Fruit fly (Drosophila melanogaster) whole organism, embryonic: ENCODE results near the gene Plzf.
A peak's percentile ranks its signal among the peaks of the same experiment; 100 is the strongest.

Source experiments
- ATbp ChIP-seq: fragments of 200-800 bp; sonication (Bioruptor generic); optimal IDR thresholded peaks from 2 replicates; lab custom pipeline; 2017; ENCODE audit warnings: missing biosample characterization, mild to moderate bottlenecking, missing genetic modification characterization, missing genetic modification reagents
- Aef1 ChIP-seq: fragments of 200-800 bp; sonication (Bioruptor generic); IDR thresholded peaks from 3 replicates; pipeline ENCODE4 v1.3.6; 2022; ENCODE audit warnings: missing biosample characterization, missing genetic modification characterization
- B-H1 ChIP-seq: fragments of 200-800 bp; sonication (Bioruptor generic); IDR thresholded peaks from 3 replicates; pipeline ENCODE4 v1.3.6; 2022; ENCODE audit warnings: missing biosample characterization, missing genetic modification characterization
- BEAF-32 ChIP-seq: fragments of 200-800 bp; sonication (Bioruptor generic); optimal IDR thresholded peaks from 3 replicates; lab custom pipeline; 2017; ENCODE audit warnings: missing biosample characterization, missing genetic modification characterization, mild to moderate bottlenecking, moderate library complexity, missing genetic modification reagents
- CG10321 ChIP-seq: fragments of 200-800 bp; sonication (Bioruptor generic); IDR thresholded peaks from 2 replicates; pipeline ENCODE4 v1.3.6; 2022; ENCODE audit warnings: missing biosample characterization, missing genetic modification characterization
- CG11560 ChIP-seq: fragments of 200-800 bp; sonication (Bioruptor generic); IDR thresholded peaks from 3 replicates; pipeline ENCODE4 v1.3.6; 2022; ENCODE audit warnings: missing biosample characterization, missing genetic modification characterization
- CG12299 ChIP-seq: fragments of 200-800 bp; sonication (Bioruptor generic); optimal IDR thresholded peaks from 2 replicates; lab custom pipeline; 2018; ENCODE audit warnings: missing biosample characterization, mild to moderate bottlenecking, missing genetic modification characterization
- CG14860 ChIP-seq: fragments of 200-800 bp; sonication (Bioruptor generic); IDR thresholded peaks from 3 replicates; pipeline ENCODE4 v1.3.6; 2022; ENCODE audit warnings: missing biosample characterization, missing genetic modification characterization; ENCODE audit not compliant: partially characterized antibody
- CG1602 ChIP-seq: fragments of 200-800 bp; sonication (Bioruptor generic); optimal IDR thresholded peaks from 3 replicates; lab custom pipeline; 2016; ENCODE audit warnings: missing biosample characterization, missing genetic modification characterization
- CG16813 ChIP-seq: fragments of 200-800 bp; sonication (Bioruptor generic); IDR thresholded peaks from 3 replicates; pipeline ENCODE4 v1.3.6; 2022; ENCODE audit warnings: missing biosample characterization, missing genetic modification characterization; ENCODE audit not compliant: partially characterized antibody
- CG5953 ChIP-seq: fragments of 200-800 bp; sonication (Bioruptor generic); IDR thresholded peaks from 2 replicates; pipeline ENCODE4 v1.3.6; 2022; ENCODE audit warnings: missing biosample characterization, missing genetic modification characterization
- CG7786 ChIP-seq: fragments of 200-800 bp; sonication (Bioruptor generic); optimal IDR thresholded peaks from 2 replicates; lab custom pipeline; 2016; ENCODE audit warnings: missing biosample characterization, missing genetic modification characterization
- CG8944 ChIP-seq: fragments of 200-800 bp; sonication (Bioruptor generic); optimal IDR thresholded peaks from 3 replicates; lab custom pipeline; 2016; ENCODE audit warnings: missing biosample characterization, missing genetic modification characterization
- CG9215 ChIP-seq: fragments of 200-800 bp; sonication (Bioruptor generic); IDR thresholded peaks from 2 replicates; pipeline ENCODE4 v1.3.6; 2022; ENCODE audit warnings: missing biosample characterization, missing genetic modification characterization
- Chrac-16 ChIP-seq: fragments of 200-800 bp; sonication (Bioruptor generic); optimal IDR thresholded peaks from 3 replicates; lab custom pipeline; 2016; ENCODE audit warnings: missing biosample characterization, missing genetic modification characterization
- Dek ChIP-seq: fragments of 200-800 bp; sonication (Bioruptor generic); optimal IDR thresholded peaks from 3 replicates; lab custom pipeline; 2019; ENCODE audit warnings: missing biosample characterization, mild to moderate bottlenecking, missing genetic modification characterization, moderate library complexity
- Dip3 ChIP-seq: fragments of 200-800 bp; sonication (Bioruptor generic); optimal IDR thresholded peaks from 3 replicates; lab custom pipeline; 2016; ENCODE audit warnings: missing biosample characterization, missing genetic modification characterization
- Doc2 ChIP-seq: fragments of 200-800 bp; sonication (Bioruptor generic); IDR thresholded peaks from 2 replicates; pipeline ENCODE4 v1.3.6; 2022; ENCODE audit warnings: missing biosample characterization, missing genetic modification characterization
- HmgZ ChIP-seq: fragments of 200-800 bp; sonication (Bioruptor generic); optimal IDR thresholded peaks from 2 replicates; lab custom pipeline; 2018; ENCODE audit warnings: missing biosample characterization, mild to moderate bottlenecking, missing genetic modification characterization
- Kr ChIP-seq: fragments of 200-800 bp; sonication (Bioruptor generic); optimal IDR thresholded peaks from 2 replicates; lab custom pipeline; 2017; ENCODE audit warnings: missing biosample characterization, mild to moderate bottlenecking, missing genetic modification characterization
- Nf-YC ChIP-seq: fragments of 200-800 bp; optimal IDR thresholded peaks from 3 replicates; lab custom pipeline; 2019; ENCODE audit warnings: missing biosample characterization, mild to moderate bottlenecking, missing genetic modification characterization, moderate library complexity
- PHDP ChIP-seq: fragments of 200-800 bp; sonication (Bioruptor generic); optimal IDR thresholded peaks from 3 replicates; lab custom pipeline; 2018; ENCODE audit warnings: missing biosample characterization, mild to moderate bottlenecking, missing genetic modification characterization, moderate library complexity
- Ptx1 ChIP-seq: fragments of 200-800 bp; sonication (Bioruptor generic); IDR thresholded peaks from 2 replicates; pipeline ENCODE4 v1.3.6; 2022; ENCODE audit warnings: missing biosample characterization, missing genetic modification characterization
- Scr ChIP-seq: fragments of 200-800 bp; sonication (Bioruptor generic); IDR thresholded peaks from 2 replicates; pipeline ENCODE4 v1.3.6; 2022; ENCODE audit warnings: missing biosample characterization, missing genetic modification characterization; ENCODE audit not compliant: partially characterized antibody
- Side ChIP-seq: fragments of 200-800 bp; sonication (Bioruptor generic); optimal IDR thresholded peaks from 2 replicates; lab custom pipeline; 2016; ENCODE audit warnings: missing biosample characterization, missing genetic modification characterization
- Taf1 ChIP-seq: fragments of 200-800 bp; sonication (Bioruptor generic); IDR thresholded peaks from 2 replicates; pipeline ENCODE4 v1.3.6; 2022; ENCODE audit warnings: missing biosample characterization, missing genetic modification characterization
- Xbp1 ChIP-seq: fragments of 200-800 bp; sonication (Bioruptor generic); optimal IDR thresholded peaks from 3 replicates; lab custom pipeline; 2016; ENCODE audit warnings: missing biosample characterization, mild to moderate bottlenecking, missing genetic modification characterization
- bcd ChIP-seq: fragments of 200-800 bp; sonication (Bioruptor generic); optimal IDR thresholded peaks from 2 replicates; lab custom pipeline; 2017; ENCODE audit warnings: missing biosample characterization, mild to moderate bottlenecking, missing genetic modification characterization
- exex ChIP-seq: fragments of 200-800 bp; sonication (Bioruptor generic); optimal IDR thresholded peaks from 4 replicates; lab custom pipeline; 2018; ENCODE audit warnings: missing biosample characterization, mild to moderate bottlenecking, missing genetic modification characterization, moderate library complexity
- gce ChIP-seq: fragments of 200-800 bp; sonication (Bioruptor generic); IDR thresholded peaks from 3 replicates; pipeline ENCODE4 v1.3.6; 2022; ENCODE audit warnings: missing biosample characterization, missing genetic modification characterization
- grau ChIP-seq: fragments of 200-800 bp; optimal IDR thresholded peaks from 3 replicates; lab custom pipeline; 2019; ENCODE audit warnings: missing biosample characterization, mild to moderate bottlenecking, missing genetic modification characterization, moderate library complexity
- grn ChIP-seq: fragments of 200-800 bp; sonication (Bioruptor generic); optimal IDR thresholded peaks from 3 replicates; lab custom pipeline; 2017; ENCODE audit warnings: missing biosample characterization, missing genetic modification characterization
- gro ChIP-seq: fragments of 200-800 bp; sonication (Bioruptor generic); optimal IDR thresholded peaks from 2 replicates; lab custom pipeline; 2016; ENCODE audit warnings: missing biosample characterization, missing genetic modification characterization
- h ChIP-seq: fragments of >200 bp; optimal IDR thresholded peaks from 2 replicates; lab custom pipeline; 2017
- hb ChIP-seq: fragments of 200-800 bp; sonication (Bioruptor generic); IDR thresholded peaks from 3 replicates; pipeline ENCODE4 v1.3.6; 2022; ENCODE audit warnings: missing biosample characterization, missing genetic modification characterization; ENCODE audit not compliant: partially characterized antibody
- hth ChIP-seq: fragments of >200 bp; optimal IDR thresholded peaks from 2 replicates; lab custom pipeline; 2017; ENCODE audit warnings: inconsistent platforms
- inv ChIP-seq: fragments of 200-800 bp; sonication (Bioruptor generic); IDR thresholded peaks from 2 replicates; pipeline ENCODE4 v1.3.6; 2022; ENCODE audit warnings: missing biosample characterization, missing genetic modification characterization; ENCODE audit not compliant: partially characterized antibody
- jing ChIP-seq: fragments of 200-800 bp; sonication (Bioruptor generic); optimal IDR thresholded peaks from 2 replicates; lab custom pipeline; 2018; ENCODE audit warnings: missing biosample characterization, mild to moderate bottlenecking, missing genetic modification characterization
- jumu ChIP-seq: fragments of 200-800 bp; sonication (Bioruptor generic); optimal IDR thresholded peaks from 3 replicates; lab custom pipeline; 2016; ENCODE audit warnings: missing biosample characterization, missing genetic modification characterization
- knrl ChIP-seq: fragments of 200-800 bp; sonication (Bioruptor generic); IDR thresholded peaks from 3 replicates; pipeline ENCODE4 v1.3.6; 2022; ENCODE audit warnings: missing biosample characterization, missing genetic modification characterization; ENCODE audit not compliant: partially characterized antibody
- lmd ChIP-seq: fragments of 200-800 bp; sonication (Bioruptor generic); IDR thresholded peaks from 2 replicates; pipeline ENCODE4 v1.3.6; 2022; ENCODE audit warnings: missing biosample characterization, missing genetic modification characterization
- lov ChIP-seq, 2 experiments: fragments of 200-800 bp in 1 of 2; fragments of >200 bp in 1 of 2; sonication (Bioruptor generic) in 1 of 2; IDR thresholded peaks in 1 of 2; optimal IDR thresholded peaks in 1 of 2; 2 replicates in 1 of 2; 3 replicates in 1 of 2; pipeline versions ENCODE4 v1.3.6 to Lab custom; 2017 to 2022; ENCODE audit warnings: missing biosample characterization in 1 of 2, missing genetic modification characterization in 1 of 2
- pros ChIP-seq: fragments of 200-800 bp; sonication (Bioruptor generic); optimal IDR thresholded peaks from 3 replicates; lab custom pipeline; 2019; ENCODE audit warnings: missing biosample characterization, mild to moderate bottlenecking, missing genetic modification characterization, moderate library complexity
- tio ChIP-seq: fragments of 200-800 bp; sonication (Bioruptor generic); optimal IDR thresholded peaks from 2 replicates; lab custom pipeline; 2017; ENCODE audit warnings: missing biosample characterization, missing genetic modification characterization, inconsistent platforms
- toy ChIP-seq: fragments of 200-800 bp; sonication (Bioruptor generic); IDR thresholded peaks from 2 replicates; pipeline ENCODE4 v1.3.6; 2022; ENCODE audit warnings: missing biosample characterization, missing genetic modification characterization
- unc-4 ChIP-seq: fragments of 200-800 bp; sonication (Bioruptor generic); IDR thresholded peaks from 2 replicates; pipeline ENCODE4 v1.3.6; 2022; ENCODE audit warnings: missing biosample characterization, missing genetic modification characterization; ENCODE audit not compliant: partially characterized antibody
- usp ChIP-seq: fragments of >200 bp; optimal IDR thresholded peaks from 2 replicates; lab custom pipeline; 2017; ENCODE audit warnings: missing biosample characterization, missing genetic modification characterization
- vnd ChIP-seq: fragments of 200-800 bp; sonication (Bioruptor generic); IDR thresholded peaks from 3 replicates; pipeline ENCODE4 v1.3.6; 2022; ENCODE audit warnings: missing biosample characterization, missing genetic modification characterization; ENCODE audit not compliant: partially characterized antibody
- z ChIP-seq: fragments of 200-800 bp; sonication (Bioruptor generic); IDR thresholded peaks from 3 replicates; pipeline ENCODE4 v1.3.6; 2022; ENCODE audit warnings: missing biosample characterization, missing genetic modification characterization

Plzf gene

dm6 chr2L:12011682-12012655, 36.7 kb downstream of the Plzf start (continued):
- TF ChIP-seq CG14860 (no peak), PHDP (tag; lab: Kevin White, UChicago) (peak; percentile 50), bcd (GFP tag; lab: Kevin White, UChicago) (peak; percentile 75), Scr (no peak), Xbp1 (GFP tag; lab: Kevin White, UChicago) (peak; percentile 77), Dek (tag; lab: Kevin White, UChicago) (peak; percentile 60), CG10321 (GFP tag; lab: Robert Waterston, UW) (no peak), tio (GFP tag; lab: Kevin White, UChicago) (no peak), knrl (GFP tag; lab: Robert Waterston, UW) (no peak), CG1602 (GFP tag; lab: Kevin White, UChicago) (no peak), hb (no peak), B-H1 (GFP tag; lab: Robert Waterston, UW) (no peak), vnd (no peak), CG11560 (tag; lab: Robert Waterston, UW) (no peak), Dip3 (peak; percentile 35), gce (GFP tag; lab: Robert Waterston, UW) (no peak), jumu (GFP tag; lab: Kevin White, UChicago) (peak; percentile 80), CG16813 (GFP tag; lab: Robert Waterston, UW) (no peak), CG7786 (GFP tag; lab: Kevin White, UChicago) (peak; percentile 75), unc-4 (GFP tag; lab: Robert Waterston, UW) (no peak), CG9215 (GFP tag; lab: Robert Waterston, UW) (no peak), grn (GFP tag; lab: Kevin White, UChicago) (no peak), Taf1 (no peak), exex (tag; lab: Kevin White, UChicago) (peak; percentile 85), Doc2 (GFP tag; lab: Robert Waterston, UW) (no peak), CG12299 (tag; lab: Kevin White, UChicago) (peak; percentile 40), ATbp (GFP tag; lab: Kevin White, UChicago) (peak; percentile 66), gro (GFP tag; lab: Kevin White, UChicago) (peak; percentile 67), hth (no peak), lov (optimal IDR thresholded peaks at IDR 0.05; lab: Kevin White, UChicago) (no peak), lov (GFP tag; IDR thresholded peaks at IDR 0.05; lab: Robert Waterston, UW) (no peak), z (no peak), toy (no peak), BEAF-32 (peak; percentile 29), Aef1 (GFP tag; lab: Robert Waterston, UW) (no peak), usp (no peak), lmd (no peak), pros (GFP tag; lab: Kevin White, UChicago) (peak; percentile 72), Ptx1 (GFP tag; lab: Robert Waterston, UW) (no peak), CG5953 (no peak), jing (GFP tag; lab: Kevin White, UChicago) (no peak), HmgZ (tag; lab: Kevin White, UChicago) (peak; percentile 94), CG8944 (GFP tag; lab: Kevin White, UChicago) (peak; percentile 57), Side (GFP tag; lab: Kevin White, UChicago) (peak; percentile 85), inv (GFP tag; lab: Robert Waterston, UW) (no peak), h (lab: Kevin White, UChicago) (no peak), Kr (GFP tag; lab: Kevin White, UChicago) (peak; percentile 92), Nf-YC (tag; lab: Kevin White, UChicago) (peak; percentile 93), grau (tag; lab: Kevin White, UChicago) (peak; percentile 72), Chrac-16 (GFP tag; lab: Kevin White, UChicago) (peak; percentile 64)
